Worm (Caenorhabditis elegans) whole organism, L3 larva: ENCODE data around the gene D2023.1.

ENCODE experiments used
- ZK546.5 ChIP-seq: sonication (generic microtip); optimal IDR thresholded peaks from 2 replicates; lab custom pipeline; 2017; ENCODE audit warnings: missing biosample characterization, missing genetic modification characterization
- ceh-28 ChIP-seq: fragments of 150-350 bp; optimal IDR thresholded peaks from 2 replicates; lab custom pipeline; 2014; ENCODE audit warnings: missing biosample characterization, missing genetic modification reagents, missing genetic modification characterization
- ceh-82 ChIP-seq: fragments of 150-350 bp; optimal IDR thresholded peaks from 2 replicates; lab custom pipeline; 2014; ENCODE audit warnings: missing biosample characterization, missing genetic modification characterization
- egl-27 ChIP-seq: sonication (generic microtip); optimal IDR thresholded peaks from 4 replicates; lab custom pipeline; 2017; ENCODE audit warnings: missing biosample characterization, missing genetic modification reagents, missing genetic modification characterization
- nhr-12 ChIP-seq: fragments of 150-350 bp; optimal IDR thresholded peaks from 2 replicates; lab custom pipeline; 2014; ENCODE audit warnings: missing biosample characterization, missing genetic modification characterization
- nhr-237 ChIP-seq: fragments of 150-350 bp; optimal IDR thresholded peaks from 2 replicates; lab custom pipeline; 2014; ENCODE audit warnings: missing biosample characterization, missing genetic modification characterization
- nhr-77 ChIP-seq: fragments of 150-350 bp; optimal IDR thresholded peaks from 2 replicates; lab custom pipeline; 2014; ENCODE audit warnings: missing biosample characterization, missing genetic modification characterization
- pha-4 ChIP-seq: fragments of 150-350 bp; optimal IDR thresholded peaks from 2 replicates; lab custom pipeline; 2014; ENCODE audit warnings: missing biosample characterization, missing genetic modification reagents, missing genetic modification characterization
- snpc-4 ChIP-seq: fragments of 150-350 bp; optimal IDR thresholded peaks from 2 replicates; lab custom pipeline; 2014; ENCODE audit warnings: missing biosample characterization, missing genetic modification characterization
- unc-62 ChIP-seq: fragments of 150-350 bp; sonication (generic microtip); optimal IDR thresholded peaks from 4 replicates; lab custom pipeline; 2014; ENCODE audit warnings: missing biosample characterization, missing genetic modification reagents, missing genetic modification characterization

ce11 chrV:11770053-11770517 is 19.3 kb upstream of the D2023.1 start, which contains the start of gene F55A11.4:
- TF ChIP-seq ceh-82 (tag; lab: Kevin White, UChicago) (no peak), nhr-237 (tag; lab: Kevin White, UChicago) (no peak), egl-27 (no peak), unc-62 (GFP tag; lab: Kevin White, UChicago) (no peak), nhr-77 (no peak), ZK546.5 (no peak), pha-4 (tag; lab: Kevin White, UChicago) (no peak), ceh-28 (no peak), snpc-4 (tag; lab: Kevin White, UChicago) (no peak), nhr-12 (tag; lab: Kevin White, UChicago) (no peak)
